Worm (Caenorhabditis elegans) whole organism, L4/young adult: Measurements from ENCODE around the gene dpy-23.

Experiments used
- W03F9.2 ChIP-seq: fragments of 150-350 bp; optimal IDR thresholded peaks from 2 replicates; lab custom pipeline; 2014; ENCODE audit warnings: missing biosample characterization, missing genetic modification characterization
- dao-5 ChIP-seq: sonication (generic microtip); optimal IDR thresholded peaks from 2 replicates; lab custom pipeline; 2016; ENCODE audit warnings: missing genotype, missing genetic modification characterization, moderate library complexity, missing compliant biosample characterization
- him-1 ChIP-seq: sonication (generic microtip); optimal IDR thresholded peaks from 2 replicates; lab custom pipeline; 2016; ENCODE audit warnings: missing genotype, missing genetic modification reagents, missing genetic modification characterization, missing compliant biosample characterization

dpy-23 gene

DNA sequence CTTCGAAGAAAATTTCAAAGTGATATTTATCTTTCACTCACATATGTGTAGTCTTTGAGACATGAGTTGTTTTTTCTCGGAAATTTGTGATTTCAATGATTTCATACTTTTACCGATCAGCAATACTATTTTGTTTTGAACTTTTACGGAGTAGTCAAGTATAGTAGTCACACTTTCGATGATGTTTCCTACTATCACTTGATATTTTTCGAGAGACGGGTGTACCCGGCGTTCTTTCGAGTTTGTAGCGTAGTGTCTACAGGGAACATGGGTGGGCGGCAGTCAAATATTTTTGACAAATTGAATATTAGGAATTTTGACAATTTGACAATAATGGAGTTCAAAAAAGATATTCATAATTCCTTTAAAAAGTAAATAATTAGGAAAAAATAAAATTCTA lies 49.7 kb downstream of the dpy-23 start:
- TF ChIP-seq him-1 (tag; lab: Kevin White, UChicago): no peak
- no peak for TF ChIP-seq W03F9.2
- TF ChIP-seq dao-5 (tag; lab: Kevin White, UChicago): no peak

DNA sequence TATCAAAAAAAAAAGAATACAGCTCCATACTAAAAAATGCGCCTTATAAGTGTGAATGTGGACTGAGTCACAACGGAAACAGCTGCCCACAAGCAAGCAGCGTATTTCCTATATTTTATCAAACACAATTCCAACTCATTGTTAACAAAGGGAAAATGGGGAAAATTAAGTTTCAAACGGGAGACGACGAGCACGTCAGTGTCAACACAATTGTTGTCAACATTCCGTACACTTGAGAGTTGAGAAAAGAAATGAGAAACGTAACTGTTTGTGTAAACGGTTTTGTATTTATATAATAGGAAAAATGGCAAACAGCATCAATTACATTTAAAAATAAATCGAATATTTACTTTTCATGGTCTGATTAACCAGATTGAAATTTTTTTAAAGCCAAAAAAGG lies 50.5 kb downstream of the dpy-23 start:
- TF ChIP-seq W03F9.2 (no peak), dao-5 (tag; lab: Kevin White, UChicago) (no peak), him-1 (tag; lab: Kevin White, UChicago) (no peak)

DNA sequence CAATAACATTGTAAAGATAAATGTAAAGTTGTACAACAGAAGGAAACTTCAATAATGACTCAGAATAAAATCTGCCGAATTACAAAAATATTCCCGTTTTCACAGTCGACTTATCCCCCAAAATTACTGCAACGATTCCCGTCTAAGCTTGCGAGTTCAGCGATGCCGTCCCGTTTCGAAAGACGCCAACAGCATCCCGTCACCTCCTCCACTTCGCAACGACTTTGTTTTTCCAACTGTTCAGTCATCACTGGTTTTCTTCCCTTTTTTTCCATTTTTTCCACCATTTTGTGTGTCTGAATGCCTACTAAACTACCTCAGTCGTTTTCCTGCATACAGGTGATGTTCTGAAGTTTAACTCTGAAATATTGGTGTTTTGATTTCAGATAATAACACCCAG lies 51.5 kb downstream of the dpy-23 start, which contains the start of gene F15A8.1:
Gene F15A8.1, plus strand, starts transcription at position 301 of the 400 bp plus-strand sequence.
- no peak for TF ChIP-seq him-1 (tag; lab: Kevin White, UChicago)
- no peak for TF ChIP-seq W03F9.2
- no peak for TF ChIP-seq dao-5 (tag; lab: Kevin White, UChicago)
